Fruit fly (Drosophila melanogaster) whole organism: Measurements from ENCODE around the gene CG14963.

Experiments
- CG8478 ChIP-seq: fragments of >200 bp; optimal IDR thresholded peaks from 2 replicates; lab custom pipeline; 2018; ENCODE audit warnings: inconsistent platforms
- Dll ChIP-seq: fragments of >200 bp; optimal IDR thresholded peaks from 2 replicates; lab custom pipeline; 2017
- EcR ChIP-seq, 2 experiments: fragments of >200 bp; optimal IDR thresholded peaks; 2 replicates each; lab custom pipeline; 2017; ENCODE audit warnings: missing biosample characterization in 2 of 2, missing genetic modification characterization in 2 of 2, missing genetic modification reagents in 2 of 2
- pan ChIP-seq: fragments of >200 bp; optimal IDR thresholded peaks from 2 replicates; lab custom pipeline; 2017
- psq ChIP-seq: fragments of >200 bp; optimal IDR thresholded peaks from 2 replicates; lab custom pipeline; 2017
- usp ChIP-seq: fragments of >200 bp; optimal IDR thresholded peaks from 2 replicates; lab custom pipeline; 2017; ENCODE audit warnings: missing biosample characterization, missing genetic modification characterization, mixed read lengths

Gene CG14963

dm6 chr3L:3172445-3172844 is at the start of gene CG14963:
CG14963 (minus strand) TSS chr3L:3172545.
- TF ChIP-seq EcR (GFP tag; optimal IDR thresholded peaks at IDR 0.05; lab: Kevin White, UChicago) (no peak), pan (lab: Kevin White, UChicago) (no peak), CG8478 (no peak), Dll (lab: Kevin White, UChicago) (no peak), usp (no peak), psq (lab: Kevin White, UChicago) (no peak)

- TF ChIP-seq EcR (GFP tag; optimal IDR thresholded peaks at IDR 0.05; lab: Kevin White, UChicago), result no peak
- no peak for TF ChIP-seq Dll (lab: Kevin White, UChicago)
- no peak for TF ChIP-seq CG8478
- no peak for TF ChIP-seq psq (lab: Kevin White, UChicago)
- no peak for TF ChIP-seq usp
- no peak for TF ChIP-seq pan (lab: Kevin White, UChicago)
Observed at dm6 chr3L:3218859-3219258, 46.5 kb upstream of the CG14963 start, which contains the start of the genes hob and nSMase. hob (minus strand) TSS chr3L:3218920. nSMase (plus strand) TSS chr3L:3219156.

dm6 chr3L:3208895-3209294 is 36.5 kb upstream of the CG14963 start, which contains the start of the genes CG32269 and CG32270:
CG32269 (minus strand) TSS chr3L:3208985.
CG32270 (minus strand) TSS chr3L:3208985.
- TF ChIP-seq EcR (GFP tag; optimal IDR thresholded peaks at IDR 0.05; lab: Kevin White, UChicago) (no peak), psq (lab: Kevin White, UChicago) (no peak), pan (lab: Kevin White, UChicago) (no peak), usp (no peak), Dll (lab: Kevin White, UChicago) (no peak), CG8478 (no peak)

dm6 chr3L:3206263-3206662 is 33.9 kb upstream of the CG14963 start, which contains the start of gene CG33160:
CG33160 (minus strand) TSS chr3L:3206363.
- no peak for TF ChIP-seq usp
- no peak for TF ChIP-seq Dll (lab: Kevin White, UChicago)
- TF ChIP-seq CG8478, result no peak
- TF ChIP-seq EcR (GFP tag; optimal IDR thresholded peaks at IDR 0.05; lab: Kevin White, UChicago), result no peak
- no peak for TF ChIP-seq psq (lab: Kevin White, UChicago)
- no peak for TF ChIP-seq pan (lab: Kevin White, UChicago)

- TF ChIP-seq usp (no peak), Dll (lab: Kevin White, UChicago) (no peak), pan (lab: Kevin White, UChicago) (no peak), psq (lab: Kevin White, UChicago) (no peak), EcR (GFP tag; optimal IDR thresholded peaks at IDR 0.05; lab: Kevin White, UChicago) (no peak), CG8478 (no peak)
Observed at dm6 chr3L:3205349-3205748, 33.0 kb upstream of the CG14963 start, which contains the start of gene CG32277. CG32277 (minus strand) TSS chr3L:3205449.

dm6 chr3L:3204348-3204747 is 32.0 kb upstream of the CG14963 start, which contains the start of gene CG33159:
CG33159 (minus strand) TSS chr3L:3204448.
- TF ChIP-seq CG8478, result no peak
- TF ChIP-seq Dll (lab: Kevin White, UChicago), result no peak
- TF ChIP-seq pan (lab: Kevin White, UChicago), result no peak
- TF ChIP-seq EcR (GFP tag; optimal IDR thresholded peaks at IDR 0.05; lab: Kevin White, UChicago), result no peak
- TF ChIP-seq usp, result no peak
- no peak for TF ChIP-seq psq (lab: Kevin White, UChicago)

- no peak for TF ChIP-seq Dll (lab: Kevin White, UChicago)
- TF ChIP-seq pan (lab: Kevin White, UChicago), result no peak
- no peak for TF ChIP-seq psq (lab: Kevin White, UChicago)
- TF ChIP-seq CG8478, result no peak
- no peak for TF ChIP-seq usp
- no peak for TF ChIP-seq EcR (GFP tag; optimal IDR thresholded peaks at IDR 0.05; lab: Kevin White, UChicago)
Observed at dm6 chr3L:3203062-3203461, 30.7 kb upstream of the CG14963 start, which contains the start of gene CG32271. CG32271 (minus strand) TSS chr3L:3203162.

dm6 chr3L:3198447-3199402 is 26.4 kb upstream of the CG14963 start, which contains the start of the genes CG32276 and gry:
CG32276 (minus strand) TSS chr3L:3199047.
gry (plus strand) TSS chr3L:3199090.
- no peak for TF ChIP-seq CG8478
- TF ChIP-seq psq (lab: Kevin White, UChicago), result no peak
- TF ChIP-seq pan (lab: Kevin White, UChicago), result no peak
- TF ChIP-seq EcR (GFP tag; optimal IDR thresholded peaks at IDR 0.05; lab: Kevin White, UChicago), result no peak
- TF ChIP-seq usp, result no peak
- no peak for TF ChIP-seq Dll (lab: Kevin White, UChicago)

- no peak for TF ChIP-seq CG8478
- no peak for TF ChIP-seq pan (lab: Kevin White, UChicago)
- TF ChIP-seq Dll (lab: Kevin White, UChicago), result no peak
- TF ChIP-seq psq (lab: Kevin White, UChicago), result no peak
- TF ChIP-seq EcR (GFP tag; optimal IDR thresholded peaks at IDR 0.05; lab: Kevin White, UChicago), result no peak
- TF ChIP-seq usp, result no peak
Observed at dm6 chr3L:3197464-3197863, 25.1 kb upstream of the CG14963 start, which contains the start of gene CG14966. CG14966 (minus strand) TSS chr3L:3197631.

- no peak for TF ChIP-seq Dll (lab: Kevin White, UChicago)
- TF ChIP-seq pan (lab: Kevin White, UChicago), result no peak
- no peak for TF ChIP-seq CG8478
- no peak for TF ChIP-seq usp
- no peak for TF ChIP-seq psq (lab: Kevin White, UChicago)
- TF ChIP-seq EcR (GFP tag; optimal IDR thresholded peaks at IDR 0.05; lab: Kevin White, UChicago), result no peak
Observed at dm6 chr3L:3194059-3194458, 21.7 kb upstream of the CG14963 start.

dm6 chr3L:3192912-3193311 is 20.6 kb upstream of the CG14963 start, which contains the start of gene Hsp83:
Hsp83 (plus strand) TSS chr3L:3192969.
- TF ChIP-seq CG8478 (no peak), usp (no peak), Dll (lab: Kevin White, UChicago) (no peak), EcR (GFP tag; optimal IDR thresholded peaks at IDR 0.05; lab: Kevin White, UChicago) (no peak), pan (lab: Kevin White, UChicago) (no peak), psq (lab: Kevin White, UChicago) (no peak)
